Worm (Caenorhabditis elegans): ENCODE measurements around the gene F19B10.3.
A peak's percentile ranks its signal among the peaks of the same experiment; 100 is the strongest.

F19B10.3 gene

ce11 chrII:3663796-3664195 is 774 bp upstream of the F19B10.3 start, which contains the start of gene F19B10.6:
F19B10.6 (minus strand) TSS chrII:3663896.
- no peak for TF ChIP-seq him-1 (tag; optimal IDR thresholded peaks at IDR 0.05)
- no peak for TF ChIP-seq dao-5 (tag; optimal IDR thresholded peaks at IDR 0.05)
- no peak for TF ChIP-seq W03F9.2 (tag; optimal IDR thresholded peaks at IDR 0.05)

- TF ChIP-seq him-1 (tag; optimal IDR thresholded peaks at IDR 0.05) (no peak), W03F9.2 (tag; optimal IDR thresholded peaks at IDR 0.05) (no peak), dao-5 (tag; optimal IDR thresholded peaks at IDR 0.05) (no peak)
These were observed 611 bp downstream of the F19B10.3 start for ce11 chrII:3665181-3665580.

ce11 chrII:3669315-3669714 is 4.7 kb downstream of the F19B10.3 start, which contains the start of gene srx-97:
srx-97 (minus strand) TSS chrII:3669415.
- TF ChIP-seq him-1 (tag; optimal IDR thresholded peaks at IDR 0.05) (no peak), W03F9.2 (tag; optimal IDR thresholded peaks at IDR 0.05) (no peak), dao-5 (tag; optimal IDR thresholded peaks at IDR 0.05) (no peak)

- no peak for TF ChIP-seq him-1 (tag; optimal IDR thresholded peaks at IDR 0.05)
- TF ChIP-seq dao-5 (tag; optimal IDR thresholded peaks at IDR 0.05): no peak
- no peak for TF ChIP-seq W03F9.2 (tag; optimal IDR thresholded peaks at IDR 0.05)
These were observed 6.4 kb downstream of the F19B10.3 start, which contains the start of gene srx-98 for ce11 chrII:3670956-3671355. srx-98 (minus strand) TSS chrII:3671056.

ce11 chrII:3673493-3673892 is 8.9 kb downstream of the F19B10.3 start, which contains the start of gene sea-1:
sea-1 (minus strand) TSS chrII:3673593.
- TF ChIP-seq W03F9.2 (tag; optimal IDR thresholded peaks at IDR 0.05) (no peak), him-1 (tag; optimal IDR thresholded peaks at IDR 0.05) (no peak), dao-5 (tag; optimal IDR thresholded peaks at IDR 0.05) (no peak)

- no peak for TF ChIP-seq him-1 (tag; optimal IDR thresholded peaks at IDR 0.05)
These were observed 10.6 kb downstream of the F19B10.3 start, which contains the start of gene F19B10.2 for ce11 chrII:3675176-3675575. F19B10.2 (plus strand) TSS chrII:3675476.

- no peak for TF ChIP-seq him-1 (tag; optimal IDR thresholded peaks at IDR 0.05)
- TF ChIP-seq dao-5 (tag; optimal IDR thresholded peaks at IDR 0.05): no peak
These were observed 14.4 kb downstream of the F19B10.3 start for ce11 chrII:3678978-3679377.

- TF ChIP-seq him-1 (tag; optimal IDR thresholded peaks at IDR 0.05): no peak
- no peak for TF ChIP-seq dao-5 (tag; optimal IDR thresholded peaks at IDR 0.05)
- TF ChIP-seq W03F9.2 (tag; optimal IDR thresholded peaks at IDR 0.05): no peak
These were observed 15.8 kb downstream of the F19B10.3 start for ce11 chrII:3680366-3680765.

ce11 chrII:3681365-3682083 is 17.0 kb downstream of the F19B10.3 start, which contains the start of gene F19B10.10:
F19B10.10 (minus strand) TSS chrII:3681415.
- no peak for TF ChIP-seq dao-5 (tag; optimal IDR thresholded peaks at IDR 0.05)
- no peak for TF ChIP-seq him-1 (tag; optimal IDR thresholded peaks at IDR 0.05)
- no peak for TF ChIP-seq W03F9.2 (tag; optimal IDR thresholded peaks at IDR 0.05)

ce11 chrII:3682770-3683234 is 18.2 kb downstream of the F19B10.3 start, which contains the start of gene F19B10.1:
F19B10.1 (plus strand) TSS chrII:3683184.
- TF ChIP-seq him-1 (tag; optimal IDR thresholded peaks at IDR 0.05) (no peak), W03F9.2 (tag; optimal IDR thresholded peaks at IDR 0.05) (peak; percentile 67)

ce11 chrII:3684487-3685067 is 20.0 kb downstream of the F19B10.3 start:
- TF ChIP-seq him-1 (tag; optimal IDR thresholded peaks at IDR 0.05) (no peak), dao-5 (tag; optimal IDR thresholded peaks at IDR 0.05) (no peak), W03F9.2 (tag; optimal IDR thresholded peaks at IDR 0.05) (no peak)

ce11 chrII:3688333-3688732 is 23.8 kb downstream of the F19B10.3 start, which contains the start of gene ifas-1:
ifas-1 (minus strand) TSS chrII:3688719.
- TF ChIP-seq W03F9.2 (tag; optimal IDR thresholded peaks at IDR 0.05): no peak

- TF ChIP-seq dao-5 (tag; optimal IDR thresholded peaks at IDR 0.05) (no peak), him-1 (tag; optimal IDR thresholded peaks at IDR 0.05) (no peak), W03F9.2 (tag; optimal IDR thresholded peaks at IDR 0.05) (no peak)
These were observed 26.1 kb downstream of the F19B10.3 start, which contains the start of gene srx-101 for ce11 chrII:3690646-3691045. srx-101 (minus strand) TSS chrII:3690746.

ce11 chrII:3694664-3695063 is 30.1 kb downstream of the F19B10.3 start, which contains the start of gene srx-102:
srx-102 (minus strand) TSS chrII:3694764.
- no peak for TF ChIP-seq W03F9.2 (tag; optimal IDR thresholded peaks at IDR 0.05)
- no peak for TF ChIP-seq dao-5 (tag; optimal IDR thresholded peaks at IDR 0.05)
- TF ChIP-seq him-1 (tag; optimal IDR thresholded peaks at IDR 0.05): no peak
